Worm (Caenorhabditis elegans) whole organism, midembryonic: ENCODE measurements around the gene R07C12.3.
"Not testable (repeated sequence)": the region's sequence is repeated elsewhere in the genome, so short reads cannot be mapped to it uniquely, and the experiment has no call there.

Source experiments
- ref-1 ChIP-seq: fragments of 200-800 bp; sonication (Bioruptor generic); conservative IDR thresholded peaks from 2 replicates; pipeline ENCODE4 v1.3.6; 2022; ENCODE audit warnings: missing genetic modification reagents, missing genetic modification characterization, missing compliant biosample characterization
- ztf-23 ChIP-seq: fragments of 200-800 bp; sonication (Bioruptor generic); IDR thresholded peaks from 2 replicates; pipeline ENCODE4 v1.3.6; 2022; ENCODE audit warnings: missing genetic modification reagents, missing genetic modification characterization, missing compliant biosample characterization

DNA sequence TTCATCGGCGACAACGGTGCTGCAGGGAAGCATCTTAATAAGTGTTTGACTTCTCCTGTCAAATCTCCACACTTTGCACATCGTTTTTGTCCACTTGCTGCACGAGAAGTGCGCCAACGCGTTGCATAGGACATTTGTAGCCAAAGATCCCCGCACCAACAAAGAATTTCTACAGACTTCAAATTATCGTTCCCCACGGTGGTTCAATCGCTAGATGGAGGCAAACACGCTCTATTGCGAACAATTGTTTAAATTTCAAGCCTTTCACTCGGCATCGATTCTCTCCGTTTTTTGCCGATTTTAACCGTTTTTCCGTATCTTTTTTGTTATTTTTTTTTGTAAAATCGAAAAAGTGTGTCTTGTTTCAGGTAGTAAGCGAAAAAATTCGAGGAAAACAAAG, 35.1 kb downstream of the R07C12.3 start:
- TF ChIP-seq ztf-23 (GFP tag; lab: Robert Waterston, UW): 0 out of 2 replicates have a peak, but pooled peaks have one; percentile 39
- TF ChIP-seq ref-1 (GFP tag; lab: Robert Waterston, UW): not testable (repeated sequence)
